Fruit fly (Drosophila melanogaster) whole organism, wandering third instar larva: Measurements from ENCODE around the gene siz.

Experiments
- Abd-B ChIP-seq: fragments of >200 bp; optimal IDR thresholded peaks from 2 replicates; lab custom pipeline; 2017; ENCODE audit warnings: missing biosample characterization, missing genetic modification characterization
- CG32264 ChIP-seq: fragments of 200-800 bp; sonication (Bioruptor generic); optimal IDR thresholded peaks from 2 replicates; lab custom pipeline; 2016; ENCODE audit warnings: missing biosample characterization, missing genetic modification characterization
- CG9705 ChIP-seq: fragments of 200-800 bp; sonication (Bioruptor generic); optimal IDR thresholded peaks from 2 replicates; lab custom pipeline; 2018; ENCODE audit warnings: missing biosample characterization, mild to moderate bottlenecking, missing genetic modification characterization
- Dfd ChIP-seq: fragments of >200 bp; optimal IDR thresholded peaks from 2 replicates; lab custom pipeline; 2017; ENCODE audit warnings: missing biosample characterization, missing genetic modification characterization
- Dif ChIP-seq: fragments of 200-275, 200-300 bp; sonication (Bioruptor generic); optimal IDR thresholded peaks from 2 replicates; lab custom pipeline; 2018; ENCODE audit warnings: missing biosample characterization, missing genetic modification characterization; ENCODE audit not compliant: partially characterized antibody
- GATAd ChIP-seq: sonication (Bioruptor generic); optimal IDR thresholded peaks from 2 replicates; lab custom pipeline; 2016; ENCODE audit warnings: missing biosample characterization, missing genetic modification characterization
- HLH106 ChIP-seq: fragments of 200-800 bp; optimal IDR thresholded peaks from 3 replicates; lab custom pipeline; 2019; ENCODE audit warnings: missing biosample characterization, mild to moderate bottlenecking, missing genetic modification characterization, moderate library complexity
- Hnf4 ChIP-seq: fragments of 200-800 bp; sonication (Bioruptor generic); optimal IDR thresholded peaks from 2 replicates; lab custom pipeline; 2016; ENCODE audit warnings: missing biosample characterization, mild to moderate bottlenecking, missing genetic modification characterization
- Hr78 ChIP-seq: fragments of >200 bp; optimal IDR thresholded peaks from 2 replicates; lab custom pipeline; 2017; ENCODE audit warnings: missing biosample characterization, missing genetic modification characterization
- Jra ChIP-seq: sonication (Bioruptor generic); optimal IDR thresholded peaks from 2 replicates; lab custom pipeline; 2016; ENCODE audit warnings: missing biosample characterization, missing genetic modification characterization
- Mio ChIP-seq: sonication (Bioruptor generic); optimal IDR thresholded peaks from 2 replicates; lab custom pipeline; 2016; ENCODE audit warnings: missing biosample characterization, missing genetic modification characterization
- Myc ChIP-seq: fragments of >200 bp; optimal IDR thresholded peaks from 2 replicates; lab custom pipeline; 2017
- N ChIP-seq: fragments of >200 bp; optimal IDR thresholded peaks from 2 replicates; lab custom pipeline; 2018; ENCODE audit warnings: missing biosample characterization, missing external identifiers, missing genetic modification characterization
- OdsH ChIP-seq: fragments of 200-800 bp; sonication (Bioruptor generic); optimal IDR thresholded peaks from 2 replicates; lab custom pipeline; 2016; ENCODE audit warnings: missing biosample characterization, mild to moderate bottlenecking, missing genetic modification characterization
- Rel ChIP-seq, 2 experiments: fragments of 200-800 bp; sonication (Bioruptor generic) in 1 of 2; optimal IDR thresholded peaks; 2 replicates in 1 of 2; 3 replicates in 1 of 2; lab custom pipeline; 2016 to 2019; ENCODE audit warnings: mild to moderate bottlenecking in 2 of 2, missing biosample characterization in 2 of 2, missing genetic modification characterization in 2 of 2, moderate library complexity in 1 of 2
- Sp1 ChIP-seq: fragments of 200-800 bp; sonication (Bioruptor generic); optimal IDR thresholded peaks from 3 replicates; lab custom pipeline; 2019; ENCODE audit warnings: missing biosample characterization, mild to moderate bottlenecking, missing genetic modification characterization, moderate library complexity
- br ChIP-seq: fragments of 200-800 bp; sonication (Bioruptor generic); optimal IDR thresholded peaks from 2 replicates; lab custom pipeline; 2016; ENCODE audit warnings: missing biosample characterization, missing genetic modification characterization
- brk ChIP-seq: fragments of 200-800 bp; sonication (Bioruptor generic); optimal IDR thresholded peaks from 2 replicates; lab custom pipeline; 2016; ENCODE audit warnings: missing biosample characterization, mild to moderate bottlenecking, missing genetic modification characterization
- dmrt93B ChIP-seq: fragments of 200-800 bp; sonication (Bioruptor generic); optimal IDR thresholded peaks from 2 replicates; lab custom pipeline; 2018; ENCODE audit warnings: missing biosample characterization, mild to moderate bottlenecking, missing genetic modification characterization
- dsf ChIP-seq: sonication (Bioruptor generic); optimal IDR thresholded peaks from 2 replicates; lab custom pipeline; 2016; ENCODE audit warnings: missing biosample characterization, missing genetic modification characterization, borderline replicate concordance
- ey ChIP-seq: fragments of 200-800 bp; sonication (Bioruptor generic); optimal IDR thresholded peaks from 2 replicates; lab custom pipeline; 2016; ENCODE audit warnings: missing biosample characterization, missing genetic modification characterization
- foxo ChIP-seq, 2 experiments: fragments of 200-800 bp; sonication (Bioruptor generic); optimal IDR thresholded peaks; 2 replicates in 1 of 2; 3 replicates in 1 of 2; lab custom pipeline; 2016 to 2017; ENCODE audit warnings: missing biosample characterization in 2 of 2, missing genetic modification characterization in 2 of 2
- fru ChIP-seq: fragments of 200-800 bp; sonication (Bioruptor generic); optimal IDR thresholded peaks from 3 replicates; lab custom pipeline; 2016; ENCODE audit warnings: missing biosample characterization, mild to moderate bottlenecking, missing genetic modification characterization
- h ChIP-seq: fragments of 200-800 bp; sonication (Bioruptor generic); optimal IDR thresholded peaks from 3 replicates; lab custom pipeline; 2016; ENCODE audit warnings: missing biosample characterization, mild to moderate bottlenecking, missing genetic modification characterization
- jim ChIP-seq: fragments of 175-275, 200-325 bp; sonication (Bioruptor generic); optimal IDR thresholded peaks from 2 replicates; lab custom pipeline; 2016; ENCODE audit warnings: missing biosample characterization, mild to moderate bottlenecking, missing genetic modification characterization
- lola ChIP-seq: fragments of >200 bp; optimal IDR thresholded peaks from 2 replicates; lab custom pipeline; 2017; ENCODE audit warnings: missing biosample characterization, missing genetic modification characterization
- pan ChIP-seq: fragments of >200 bp; optimal IDR thresholded peaks from 2 replicates; lab custom pipeline; 2017
- psq ChIP-seq: fragments of 200-800 bp; sonication (Bioruptor generic); optimal IDR thresholded peaks from 3 replicates; lab custom pipeline; 2017; ENCODE audit warnings: missing biosample characterization, mild to moderate bottlenecking, missing genetic modification characterization, moderate library complexity
- rgr ChIP-seq: fragments of 200-800 bp; sonication (Bioruptor generic); optimal IDR thresholded peaks from 3 replicates; lab custom pipeline; 2016; ENCODE audit warnings: missing biosample characterization, mild to moderate bottlenecking, missing genetic modification characterization
- sage ChIP-seq: fragments of 200-800 bp; sonication (Bioruptor generic); optimal IDR thresholded peaks from 2 replicates; lab custom pipeline; 2016; ENCODE audit warnings: missing biosample characterization, mild to moderate bottlenecking, missing genetic modification characterization
- sv ChIP-seq: fragments of 200-800 bp; sonication (Bioruptor generic); optimal IDR thresholded peaks from 3 replicates; lab custom pipeline; 2016; ENCODE audit warnings: missing biosample characterization, missing genetic modification characterization
- tai ChIP-seq: sonication (Bioruptor generic); optimal IDR thresholded peaks from 2 replicates; lab custom pipeline; 2016; ENCODE audit warnings: missing biosample characterization, missing genetic modification characterization
- usp ChIP-seq: fragments of >200 bp; optimal IDR thresholded peaks from 2 replicates; lab custom pipeline; 2017; ENCODE audit warnings: missing biosample characterization, missing genetic modification characterization
- woc ChIP-seq: sonication (Bioruptor generic); optimal IDR thresholded peaks from 2 replicates; lab custom pipeline; 2016; ENCODE audit warnings: missing biosample characterization, mild to moderate bottlenecking, missing genetic modification characterization

Gene siz

DNA sequence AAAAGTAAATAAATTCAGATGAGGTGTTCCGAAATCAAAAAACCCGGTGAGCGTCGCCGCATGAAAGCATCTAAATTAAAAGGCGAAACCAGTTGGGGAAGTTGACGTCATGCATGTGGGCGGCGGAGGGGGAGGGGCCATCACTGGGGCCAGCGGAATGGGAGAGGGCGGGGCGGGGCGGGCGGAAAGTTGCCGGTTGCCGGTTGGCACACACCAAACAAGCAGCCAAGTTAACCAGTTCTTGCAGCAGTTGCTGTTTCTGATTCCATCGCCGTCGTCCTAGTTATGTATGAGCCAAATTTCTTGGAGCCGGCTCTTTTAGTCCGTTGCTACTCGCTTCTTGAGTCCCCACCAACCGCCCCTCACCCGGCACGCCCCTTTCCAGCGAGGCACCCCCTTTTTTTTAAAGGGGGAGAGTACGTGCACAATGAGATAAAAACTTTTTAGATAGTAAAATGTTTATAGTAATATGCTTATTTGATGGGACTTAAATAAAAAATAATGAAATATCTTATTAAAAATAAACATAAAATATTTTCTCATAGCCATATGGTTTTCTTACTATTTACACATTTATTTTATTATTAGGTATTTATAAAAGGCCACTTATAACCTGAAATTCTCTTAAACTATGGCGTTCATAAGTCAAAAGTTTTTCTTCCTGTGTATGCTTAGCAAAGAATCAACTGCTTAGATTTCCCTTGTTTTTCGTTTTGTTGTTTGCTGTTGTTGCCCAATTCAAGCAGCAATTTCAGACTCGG is 18.0 kb downstream of the siz start:
- no peak for TF ChIP-seq foxo (GFP tag; optimal IDR thresholded peaks at IDR 0.05; lab: Kevin White, UChicago)
- TF ChIP-seq rgr = peak; percentile 24
- TF ChIP-seq Rel (GFP tag; optimal IDR thresholded peaks at IDR 0.05; lab: Kevin White, UChicago) = no peak
- TF ChIP-seq Rel (tag; optimal IDR thresholded peaks at IDR 0.05; lab: Kevin White, UChicago) = peak; percentile 22
- peak; percentile 93 for TF ChIP-seq Dfd (GFP tag; lab: Kevin White, UChicago)
- no peak for TF ChIP-seq GATAd (GFP tag; lab: Kevin White, UChicago)

DNA sequence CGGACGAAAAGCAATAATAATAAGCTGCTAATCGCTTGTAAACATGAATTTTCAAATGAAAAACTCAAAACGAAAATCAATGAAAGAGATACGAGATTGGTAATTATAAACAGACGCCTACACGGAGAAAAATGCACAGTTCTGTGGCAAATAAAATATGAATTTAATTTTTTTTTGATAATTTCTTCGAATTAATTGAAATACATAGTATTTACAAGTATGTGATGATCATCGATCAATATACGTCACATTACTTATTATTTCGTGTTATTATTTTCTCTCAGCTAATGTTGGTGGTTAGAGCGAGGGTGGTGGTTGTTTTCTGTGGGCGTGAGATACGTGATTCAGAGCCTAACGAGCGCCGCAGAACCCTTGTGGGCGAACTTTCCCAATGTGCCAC is 19.4 kb downstream of the siz start:
- TF ChIP-seq pan (lab: Kevin White, UChicago) = no peak
- no peak for TF ChIP-seq CG32264 (GFP tag; lab: Kevin White, UChicago)
- no peak for TF ChIP-seq brk (GFP tag; lab: Kevin White, UChicago)
- TF ChIP-seq HLH106 (tag; lab: Kevin White, UChicago) = no peak
- TF ChIP-seq tai (GFP tag; lab: Kevin White, UChicago) = peak; percentile 7
- TF ChIP-seq Mio (GFP tag; lab: Kevin White, UChicago) = no peak
- TF ChIP-seq Dfd (GFP tag; lab: Kevin White, UChicago) = no peak
- TF ChIP-seq N = no peak
- no peak for TF ChIP-seq Myc (lab: Kevin White, UChicago)
- TF ChIP-seq rgr = peak; percentile 34
- TF ChIP-seq Hr78 (GFP tag; lab: Kevin White, UChicago) = no peak
- peak; percentile 20 for TF ChIP-seq fru (GFP tag; lab: Kevin White, UChicago)
- no peak for TF ChIP-seq dsf (GFP tag; lab: Kevin White, UChicago)
- TF ChIP-seq dmrt93B = no peak
- no peak for TF ChIP-seq Sp1 (GFP tag; lab: Kevin White, UChicago)
- no peak for TF ChIP-seq Rel (GFP tag; optimal IDR thresholded peaks at IDR 0.05; lab: Kevin White, UChicago)
- TF ChIP-seq Rel (tag; optimal IDR thresholded peaks at IDR 0.05; lab: Kevin White, UChicago) = no peak
- peak; percentile 70 for TF ChIP-seq sv (GFP tag; lab: Kevin White, UChicago)
- TF ChIP-seq Jra (GFP tag; lab: Kevin White, UChicago) = no peak
- peak; percentile 34 for TF ChIP-seq ey (GFP tag; lab: Kevin White, UChicago)
- TF ChIP-seq foxo (GFP tag; optimal IDR thresholded peaks at IDR 0.05; lab: Kevin White, UChicago) = peak in 1 of 2 experiments; percentile 27
- peak; percentile 39 for TF ChIP-seq h (GFP tag; lab: Kevin White, UChicago)
- TF ChIP-seq psq = peak; percentile 19
- TF ChIP-seq Abd-B (GFP tag; lab: Kevin White, UChicago) = no peak
- TF ChIP-seq woc (GFP tag; lab: Kevin White, UChicago) = peak; percentile 9
- TF ChIP-seq Hnf4 (GFP tag; lab: Kevin White, UChicago) = no peak
- TF ChIP-seq sage (GFP tag; lab: Kevin White, UChicago) = no peak
- TF ChIP-seq jim (GFP tag; lab: Kevin White, UChicago) = no peak
- TF ChIP-seq Dif (GFP tag; lab: Kevin White, UChicago) = no peak
- no peak for TF ChIP-seq br (GFP tag; lab: Kevin White, UChicago)
- no peak for TF ChIP-seq usp (GFP tag; lab: Kevin White, UChicago)
- TF ChIP-seq, all 38 proteins: peak for 9

- TF ChIP-seq Jra (GFP tag; lab: Kevin White, UChicago) (no peak), jim (GFP tag; lab: Kevin White, UChicago) (no peak), Dif (GFP tag; lab: Kevin White, UChicago) (no peak), foxo (GFP tag; optimal IDR thresholded peaks at IDR 0.05; lab: Kevin White, UChicago) (no peak), woc (GFP tag; lab: Kevin White, UChicago) (no peak), dmrt93B (no peak), br (GFP tag; lab: Kevin White, UChicago) (no peak), h (GFP tag; lab: Kevin White, UChicago) (no peak), tai (GFP tag; lab: Kevin White, UChicago) (no peak), brk (GFP tag; lab: Kevin White, UChicago) (no peak), Dfd (GFP tag; lab: Kevin White, UChicago) (no peak), CG32264 (GFP tag; lab: Kevin White, UChicago) (no peak), N (no peak)
These were observed 20.0 kb downstream of the siz start for dm6 chr3L:21054188-21054893.

DNA sequence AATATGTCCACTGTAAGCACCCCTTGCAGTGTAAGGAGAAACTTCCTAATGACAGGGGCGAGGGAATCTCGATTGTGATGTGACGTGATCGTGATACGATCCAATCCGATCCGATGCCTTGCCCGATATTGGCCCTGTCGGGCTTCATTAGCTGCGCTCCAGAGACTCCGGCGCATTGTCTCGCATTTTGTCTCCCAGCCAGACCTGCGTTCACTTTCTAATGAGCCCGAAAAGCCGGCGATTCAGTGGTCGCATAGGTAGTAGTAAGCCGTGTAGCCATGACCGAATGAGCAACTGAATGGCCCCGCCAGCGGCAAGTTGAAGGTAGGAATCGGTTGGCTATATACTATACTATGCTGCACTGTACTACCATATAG is 20.5 kb downstream of the siz start:
- no peak for TF ChIP-seq Dfd (GFP tag; lab: Kevin White, UChicago)
- no peak for TF ChIP-seq lola (GFP tag; lab: Kevin White, UChicago)
- TF ChIP-seq CG9705 (GFP tag; lab: Kevin White, UChicago) = no peak
- TF ChIP-seq pan (lab: Kevin White, UChicago) = no peak
- TF ChIP-seq dsf (GFP tag; lab: Kevin White, UChicago) = no peak
- TF ChIP-seq br (GFP tag; lab: Kevin White, UChicago) = no peak
- no peak for TF ChIP-seq Jra (GFP tag; lab: Kevin White, UChicago)
- TF ChIP-seq ey (GFP tag; lab: Kevin White, UChicago) = no peak
- TF ChIP-seq fru (GFP tag; lab: Kevin White, UChicago) = no peak
- TF ChIP-seq HLH106 (tag; lab: Kevin White, UChicago) = no peak
- TF ChIP-seq OdsH = no peak
- TF ChIP-seq, all 38 proteins: peak for 0
